Fruit fly (Drosophila melanogaster) whole organism, embryonic: Measurements from ENCODE around the gene Nse1.

ENCODE experiments used
- Antp ChIP-seq: fragments of 200-800 bp; sonication (Bioruptor generic); optimal IDR thresholded peaks from 3 replicates; lab custom pipeline; 2016; ENCODE audit warnings: missing biosample characterization, missing genetic modification characterization
- BEAF-32 ChIP-seq: fragments of 200-800 bp; sonication (Bioruptor generic); optimal IDR thresholded peaks from 3 replicates; lab custom pipeline; 2017; ENCODE audit warnings: missing biosample characterization, missing genetic modification characterization, mild to moderate bottlenecking, moderate library complexity, missing genetic modification reagents
- CG10209 ChIP-seq: fragments of 200-800 bp; sonication (Bioruptor generic); optimal IDR thresholded peaks from 3 replicates; lab custom pipeline; 2017; ENCODE audit warnings: missing biosample characterization, mild to moderate bottlenecking, missing genetic modification characterization, missing genetic modification reagents
- CG10979 ChIP-seq: fragments of 200-800 bp; sonication (Bioruptor generic); optimal IDR thresholded peaks from 2 replicates; lab custom pipeline; 2018; ENCODE audit warnings: missing biosample characterization, mild to moderate bottlenecking, missing genetic modification characterization, moderate library complexity
- CG12769 ChIP-seq: fragments of 200-800 bp; sonication (Bioruptor generic); optimal IDR thresholded peaks from 2 replicates; lab custom pipeline; 2019; ENCODE audit warnings: missing biosample characterization, mild to moderate bottlenecking, missing genetic modification characterization, moderate library complexity
- CG13624 ChIP-seq: fragments of 200-800 bp; sonication (Bioruptor generic); optimal IDR thresholded peaks from 2 replicates; lab custom pipeline; 2016; ENCODE audit warnings: missing biosample characterization, missing genetic modification characterization
- CG31441 ChIP-seq: fragments of 200-800 bp; sonication (Bioruptor generic); IDR thresholded peaks from 2 replicates; pipeline ENCODE4 v1.3.6; 2022; ENCODE audit warnings: missing biosample characterization, missing genetic modification characterization
- CG34422 ChIP-seq: fragments of 200-800 bp; sonication (Bioruptor generic); IDR thresholded peaks from 3 replicates; pipeline ENCODE4 v1.3.6; 2022; ENCODE audit warnings: missing biosample characterization, missing genetic modification characterization
- CG3847 ChIP-seq: fragments of 200-800 bp; sonication (Bioruptor generic); IDR thresholded peaks from 2 replicates; pipeline ENCODE4 v1.3.6; 2022; ENCODE audit warnings: missing biosample characterization, missing genetic modification characterization
- CG5180 ChIP-seq: fragments of 200-800 bp; sonication (Bioruptor generic); optimal IDR thresholded peaks from 3 replicates; lab custom pipeline; 2017; ENCODE audit warnings: missing biosample characterization, missing genetic modification characterization, mild to moderate bottlenecking, moderate library complexity, missing genetic modification reagents
- CG5245 ChIP-seq: fragments of 200-800 bp; sonication (Bioruptor generic); optimal IDR thresholded peaks from 3 replicates; lab custom pipeline; 2016; ENCODE audit warnings: missing biosample characterization, missing genetic modification characterization
- CG5953 ChIP-seq: fragments of 200-800 bp; sonication (Bioruptor generic); IDR thresholded peaks from 2 replicates; pipeline ENCODE4 v1.3.6; 2022; ENCODE audit warnings: missing biosample characterization, missing genetic modification characterization
- CG6254 ChIP-seq: fragments of 200-800 bp; sonication (Bioruptor generic); optimal IDR thresholded peaks from 3 replicates; lab custom pipeline; 2017; ENCODE audit warnings: mild to moderate bottlenecking, missing biosample characterization, missing genetic modification reagents, missing genetic modification characterization
- CG6854 ChIP-seq: fragments of 200-800 bp; sonication (Bioruptor generic); optimal IDR thresholded peaks from 3 replicates; lab custom pipeline; 2017; ENCODE audit warnings: missing biosample characterization, mild to moderate bottlenecking, missing genetic modification characterization
- CG8290 ChIP-seq, 3 experiments: fragments of 200-800 bp; sonication (Bioruptor generic); optimal IDR thresholded peaks; 2 replicates each; lab custom pipeline; 2016 to 2019; ENCODE audit warnings: missing biosample characterization in 3 of 3, missing genetic modification characterization in 3 of 3, mild to moderate bottlenecking in 2 of 3, moderate library complexity in 1 of 3
- CG8388 ChIP-seq: fragments of 200-800 bp; sonication (Bioruptor generic); optimal IDR thresholded peaks from 2 replicates; lab custom pipeline; 2019; ENCODE audit warnings: missing biosample characterization, mild to moderate bottlenecking, missing genetic modification characterization, moderate library complexity
- CG9437 ChIP-seq: fragments of 200-800 bp; sonication (Bioruptor generic); optimal IDR thresholded peaks from 2 replicates; lab custom pipeline; 2018; ENCODE audit warnings: missing biosample characterization, mild to moderate bottlenecking, missing genetic modification characterization
- CkIIα-i1 ChIP-seq: fragments of 200-800 bp; sonication (Bioruptor generic); IDR thresholded peaks from 2 replicates; pipeline ENCODE4 v1.3.6; 2022; ENCODE audit warnings: missing biosample characterization, missing genetic modification characterization
- HmgD ChIP-seq: fragments of 200-800 bp; sonication (Bioruptor generic); optimal IDR thresholded peaks from 3 replicates; lab custom pipeline; 2016; ENCODE audit warnings: missing biosample characterization, missing genetic modification characterization
- Kr ChIP-seq: fragments of 200-800 bp; sonication (Bioruptor generic); optimal IDR thresholded peaks from 2 replicates; lab custom pipeline; 2017; ENCODE audit warnings: missing biosample characterization, mild to moderate bottlenecking, missing genetic modification characterization
- Lhr ChIP-seq: fragments of 200-800 bp; sonication (Bioruptor generic); optimal IDR thresholded peaks from 3 replicates; lab custom pipeline; 2017; ENCODE audit warnings: mild to moderate bottlenecking, missing biosample characterization, missing genetic modification reagents, missing genetic modification characterization
- Mrtf ChIP-seq: fragments of 200-800 bp; sonication (Bioruptor generic); IDR thresholded peaks from 3 replicates; pipeline ENCODE4 v1.3.6; 2022; ENCODE audit warnings: missing biosample characterization, missing genetic modification characterization
- NC2β ChIP-seq: fragments of 200-800 bp; sonication (Bioruptor generic); optimal IDR thresholded peaks from 2 replicates; lab custom pipeline; 2016; ENCODE audit warnings: missing biosample characterization, missing genetic modification characterization
- Neu2 ChIP-seq: fragments of 200-800 bp; sonication (Bioruptor generic); optimal IDR thresholded peaks from 3 replicates; lab custom pipeline; 2016; ENCODE audit warnings: missing biosample characterization, missing genetic modification characterization, borderline replicate concordance
- Optix ChIP-seq: fragments of 200-800 bp; sonication (Bioruptor generic); IDR thresholded peaks from 3 replicates; pipeline ENCODE4 v1.3.6; 2022; ENCODE audit warnings: missing biosample characterization, missing genetic modification characterization
- Ravus ChIP-seq: fragments of 200-800 bp; sonication (Bioruptor generic); IDR thresholded peaks from 2 replicates; pipeline ENCODE4 v1.3.6; 2022; ENCODE audit warnings: missing biosample characterization, missing genetic modification characterization
- Rfx ChIP-seq: fragments of 200-800 bp; sonication (Bioruptor generic); IDR thresholded peaks from 2 replicates; pipeline ENCODE4 v1.3.6; 2022; ENCODE audit warnings: missing biosample characterization, missing genetic modification characterization
- abd-A ChIP-seq: fragments of 200-800 bp; sonication (Bioruptor generic); optimal IDR thresholded peaks from 3 replicates; lab custom pipeline; 2019; ENCODE audit warnings: missing biosample characterization, mild to moderate bottlenecking, missing genetic modification characterization, moderate library complexity
- az2 ChIP-seq: fragments of 200-800 bp; sonication (Bioruptor generic); optimal IDR thresholded peaks from 3 replicates; lab custom pipeline; 2016; ENCODE audit warnings: missing biosample characterization, missing genetic modification characterization
- bigmax ChIP-seq: fragments of 200-800 bp; sonication (Bioruptor generic); optimal IDR thresholded peaks from 2 replicates; lab custom pipeline; 2018; ENCODE audit warnings: missing biosample characterization, mild to moderate bottlenecking, missing genetic modification characterization
- chinmo ChIP-seq: fragments of 200-800 bp; sonication (Bioruptor generic); IDR thresholded peaks from 4 replicates; pipeline ENCODE4 v1.3.6; 2022; ENCODE audit warnings: missing biosample characterization, missing genetic modification characterization; ENCODE audit not compliant: partially characterized antibody
- chn ChIP-seq: fragments of 200-800 bp; sonication (Bioruptor generic); optimal IDR thresholded peaks from 2 replicates; lab custom pipeline; 2016; ENCODE audit warnings: missing biosample characterization, missing genetic modification characterization
- dimm ChIP-seq: fragments of 200-800 bp; sonication (Bioruptor generic); IDR thresholded peaks from 2 replicates; pipeline ENCODE4 v1.3.6; 2022; ENCODE audit warnings: missing biosample characterization, missing genetic modification characterization
- dm ChIP-seq: fragments of 200-800 bp; sonication (Bioruptor generic); optimal IDR thresholded peaks from 3 replicates; lab custom pipeline; 2016; ENCODE audit warnings: missing biosample characterization, missing genetic modification characterization
- dysf ChIP-seq: fragments of 200-800 bp; sonication (Bioruptor generic); IDR thresholded peaks from 3 replicates; pipeline ENCODE4 v1.3.6; 2022; ENCODE audit warnings: missing biosample characterization, missing genetic modification characterization
- eve ChIP-seq, 2 experiments: fragments of >200 bp; optimal IDR thresholded peaks; 2 replicates each; lab custom pipeline; 2017; ENCODE audit warnings: missing biosample characterization in 2 of 2, missing genetic modification characterization in 2 of 2
- exex ChIP-seq: fragments of 200-800 bp; sonication (Bioruptor generic); optimal IDR thresholded peaks from 4 replicates; lab custom pipeline; 2018; ENCODE audit warnings: missing biosample characterization, mild to moderate bottlenecking, missing genetic modification characterization, moderate library complexity
- gfzf ChIP-seq: fragments of 200-800 bp; sonication (Bioruptor generic); optimal IDR thresholded peaks from 2 replicates; lab custom pipeline; 2016; ENCODE audit warnings: missing biosample characterization, mild to moderate bottlenecking, missing genetic modification characterization, moderate library complexity
- gt ChIP-seq: fragments of 200-800 bp; sonication (Bioruptor generic); IDR thresholded peaks from 2 replicates; pipeline ENCODE4 v1.3.6; 2022; ENCODE audit warnings: missing biosample characterization, missing genetic modification characterization
- knrl ChIP-seq: fragments of 200-800 bp; sonication (Bioruptor generic); IDR thresholded peaks from 3 replicates; pipeline ENCODE4 v1.3.6; 2022; ENCODE audit warnings: missing biosample characterization, missing genetic modification characterization; ENCODE audit not compliant: partially characterized antibody
- lbe ChIP-seq: fragments of 200-800 bp; sonication (Bioruptor generic); optimal IDR thresholded peaks from 2 replicates; lab custom pipeline; 2016; ENCODE audit warnings: missing biosample characterization, mild to moderate bottlenecking, missing genetic modification characterization
- maf-S ChIP-seq: fragments of 200-800 bp; sonication (Bioruptor generic); optimal IDR thresholded peaks from 2 replicates; lab custom pipeline; 2016; ENCODE audit warnings: missing biosample characterization, missing genetic modification characterization
- pb ChIP-seq: fragments of 200-800 bp; sonication (Bioruptor generic); optimal IDR thresholded peaks from 3 replicates; lab custom pipeline; 2016; ENCODE audit warnings: missing biosample characterization, missing genetic modification characterization
- pfk ChIP-seq: fragments of 200-800 bp; sonication (Bioruptor generic); optimal IDR thresholded peaks from 2 replicates; lab custom pipeline; 2018; ENCODE audit warnings: missing biosample characterization, mild to moderate bottlenecking, missing genetic modification characterization, moderate library complexity
- pho ChIP-seq: fragments of 200-800 bp; sonication (Bioruptor generic); optimal IDR thresholded peaks from 2 replicates; lab custom pipeline; 2016; ENCODE audit warnings: missing biosample characterization, missing genetic modification characterization
- row ChIP-seq: fragments of 200-800 bp; sonication (Bioruptor generic); IDR thresholded peaks from 3 replicates; pipeline ENCODE4 v1.3.6; 2022; ENCODE audit warnings: missing biosample characterization, missing genetic modification characterization
- schlank ChIP-seq: fragments of 200-800 bp; sonication (Bioruptor generic); optimal IDR thresholded peaks from 2 replicates; lab custom pipeline; 2018; ENCODE audit warnings: missing biosample characterization, mild to moderate bottlenecking, missing genetic modification characterization
- sens-2 ChIP-seq: fragments of 200-800 bp; sonication (Bioruptor generic); IDR thresholded peaks from 2 replicates; pipeline ENCODE4 v1.3.6; 2022; ENCODE audit warnings: missing biosample characterization, missing genetic modification characterization
- trh ChIP-seq: fragments of 200-800 bp; sonication (Bioruptor generic); optimal IDR thresholded peaks from 2 replicates; lab custom pipeline; 2016; ENCODE audit warnings: missing biosample characterization, missing genetic modification characterization
- zen ChIP-seq: fragments of 200-800 bp; sonication (Bioruptor generic); optimal IDR thresholded peaks from 3 replicates; lab custom pipeline; 2018; ENCODE audit warnings: missing biosample characterization, mild to moderate bottlenecking, missing genetic modification characterization, moderate library complexity

The Nse1 gene

dm6 chr2L:6649085-6649754 is 28.2 kb downstream of the Nse1 start, which contains the start of the genes CG31635 and Tango1 (continued):
- TF ChIP-seq knrl (GFP tag; lab: Robert Waterston, UW) = peak; percentile 30; the same call in 1 of the 3 replicates
- no peak for TF ChIP-seq CkIIα-i1 (GFP tag; lab: Robert Waterston, UW)
- peak; percentile 46; the same call in 1 of the 3 replicates for TF ChIP-seq CG34422
- no peak for TF ChIP-seq bigmax (GFP tag; lab: Kevin White, UChicago)
- no peak for TF ChIP-seq Kr
- TF ChIP-seq dimm (GFP tag; lab: Robert Waterston, UW) = no peak
- no peak for TF ChIP-seq schlank (tag; lab: Kevin White, UChicago)
- peak; percentile 24 for TF ChIP-seq CG8290 (GFP tag; optimal IDR thresholded peaks at IDR 0.05; lab: Kevin White, UChicago)
- no peak for TF ChIP-seq CG8290 (tag; optimal IDR thresholded peaks at IDR 0.05; lab: Kevin White, UChicago)
- TF ChIP-seq CG5953 (GFP tag; lab: Robert Waterston, UW) = no peak
- no peak for TF ChIP-seq sens-2 (GFP tag; lab: Robert Waterston, UW)
- TF ChIP-seq CG8388 (GFP tag; lab: Kevin White, UChicago) = no peak
- no peak for TF ChIP-seq CG5180 (GFP tag; lab: Kevin White, UChicago)
- TF ChIP-seq Optix (GFP tag; lab: Robert Waterston, UW) = no peak
- no peak for TF ChIP-seq dm
- TF ChIP-seq az2 (GFP tag; lab: Kevin White, UChicago) = no peak
- TF ChIP-seq HmgD (GFP tag; lab: Kevin White, UChicago) = peak; percentile 28
- no peak for TF ChIP-seq CG31441
- TF ChIP-seq eve (GFP tag; optimal IDR thresholded peaks at IDR 0.05; lab: Kevin White, UChicago) = no peak
- peak; percentile 3 for TF ChIP-seq zen (tag; lab: Kevin White, UChicago)
- TF ChIP-seq Rfx (GFP tag; lab: Robert Waterston, UW) = no peak; the same call in 1 of the 2 replicates
- TF ChIP-seq CG9437 = no peak
- no peak for TF ChIP-seq CG6254 (GFP tag; lab: Kevin White, UChicago)
- no peak for TF ChIP-seq CG10979 (tag; lab: Kevin White, UChicago)
- no peak for TF ChIP-seq chinmo (GFP tag; lab: Robert Waterston, UW)
- TF ChIP-seq gfzf (GFP tag; lab: Kevin White, UChicago) = peak; percentile 96
- peak; percentile 32; the same call in 1 of the 2 replicates for TF ChIP-seq CG3847
- TF ChIP-seq abd-A (tag; lab: Kevin White, UChicago) = no peak
- TF ChIP-seq Antp (GFP tag; lab: Kevin White, UChicago) = peak; percentile 13
- no peak for TF ChIP-seq Mrtf (GFP tag; lab: Robert Waterston, UW)
- TF ChIP-seq gt (GFP tag; lab: Robert Waterston, UW) = no peak
- TF ChIP-seq row = peak; percentile 77
- TF ChIP-seq CG13624 (GFP tag; lab: Kevin White, UChicago) = peak; percentile 36
- TF ChIP-seq pho (GFP tag; lab: Kevin White, UChicago) = no peak
- no peak for TF ChIP-seq chn (GFP tag; lab: Kevin White, UChicago)
- TF ChIP-seq CG12769 (tag; lab: Kevin White, UChicago) = no peak
- TF ChIP-seq exex (tag; lab: Kevin White, UChicago) = no peak
- no peak for TF ChIP-seq CG5245 (GFP tag; lab: Kevin White, UChicago)
- 0 out of 3 replicates have a peak, but pooled peaks have one; percentile 22 for TF ChIP-seq dysf
- peak; percentile 7 for TF ChIP-seq CG10209 (GFP tag; lab: Kevin White, UChicago)
- no peak for TF ChIP-seq Neu2 (GFP tag; lab: Kevin White, UChicago)
- TF ChIP-seq pb (GFP tag; lab: Kevin White, UChicago) = no peak
- TF ChIP-seq Ravus (GFP tag; lab: Robert Waterston, UW) = no peak
- peak; percentile 50 for TF ChIP-seq BEAF-32 (GFP tag; lab: Kevin White, UChicago)
- no peak for TF ChIP-seq lbe (GFP tag; lab: Kevin White, UChicago)
- no peak for TF ChIP-seq CG6854 (GFP tag; lab: Kevin White, UChicago)
- TF ChIP-seq trh (GFP tag; lab: Kevin White, UChicago) = no peak
- TF ChIP-seq NC2β (GFP tag; lab: Kevin White, UChicago) = no peak
- peak; percentile 73 for TF ChIP-seq Lhr (GFP tag; lab: Kevin White, UChicago)
- TF ChIP-seq pfk (GFP tag; lab: Kevin White, UChicago) = no peak
- no peak for TF ChIP-seq maf-S (GFP tag; lab: Kevin White, UChicago)
